Fruit fly (Drosophila melanogaster): ENCODE results near the gene CG3473.

CG3473 gene

dm6 chr2L:14546629-14547366 is 16.7 kb downstream of the CG3473 start (continued):
- TF ChIP-seq CG34224 (GFP tag; IDR thresholded peaks at IDR 0.05; ENCODE audit: partially characterized antibody) = no peak
- TF ChIP-seq CG15514 (GFP tag; optimal IDR thresholded peaks at IDR 0.05) = peak; percentile 31
- TF ChIP-seq C15 (GFP tag; IDR thresholded peaks at IDR 0.05) = no peak
- TF ChIP-seq Ets65A (GFP tag) = peak; percentile 94
- peak; percentile 72 for TF ChIP-seq HHEX (GFP tag; optimal IDR thresholded peaks at IDR 0.05)
- peak; percentile 96 for TF ChIP-seq dmrt99B (tag; optimal IDR thresholded peaks at IDR 0.05)
- TF ChIP-seq Med (GFP tag) = peak; percentile 90
- TF ChIP-seq D19B (GFP tag; optimal IDR thresholded peaks at IDR 0.05) = no peak
- peak; percentile 92 for TF ChIP-seq Xrp1 (GFP tag; IDR thresholded peaks at IDR 0.05)
- peak; percentile 69 for TF ChIP-seq Side (GFP tag; optimal IDR thresholded peaks at IDR 0.05)
- no peak for TF ChIP-seq lov (optimal IDR thresholded peaks at IDR 0.05)
- peak; percentile 77; the same call in 1 of the 3 replicates for TF ChIP-seq lov (GFP tag; IDR thresholded peaks at IDR 0.05)
- TF ChIP-seq CG30403 (GFP tag; optimal IDR thresholded peaks at IDR 0.05) = peak; percentile 91
- TF ChIP-seq cato (GFP tag; optimal IDR thresholded peaks at IDR 0.05; ENCODE audit: borderline replicate concordance) = peak; percentile 84
- TF ChIP-seq CG17359 (tag; optimal IDR thresholded peaks at IDR 0.05) = peak; percentile 92
- peak; percentile 60 for TF ChIP-seq CG4617 (GFP tag; optimal IDR thresholded peaks at IDR 0.05; ENCODE audit: borderline replicate concordance)
- peak; percentile 81 for TF ChIP-seq CG10462 (GFP tag; optimal IDR thresholded peaks at IDR 0.05)
- TF ChIP-seq CG18764 (GFP tag; optimal IDR thresholded peaks at IDR 0.05) = peak; percentile 80
- TF ChIP-seq CG6791 (GFP tag; IDR thresholded peaks at IDR 0.05; ENCODE audit: partially characterized antibody) = no peak
- peak; percentile 46 for TF ChIP-seq Usf (GFP tag; optimal IDR thresholded peaks at IDR 0.05)
- peak; percentile 41 for TF ChIP-seq fd102C (GFP tag; optimal IDR thresholded peaks at IDR 0.05)
- peak; percentile 93 for TF ChIP-seq CG15601 (tag; optimal IDR thresholded peaks at IDR 0.05)
- TF ChIP-seq CG16813 (GFP tag; IDR thresholded peaks at IDR 0.05; ENCODE audit: partially characterized antibody) = no peak
- peak; percentile 62 for TF ChIP-seq en (GFP tag; optimal IDR thresholded peaks at IDR 0.05)
- peak; percentile 84 for TF ChIP-seq CG32772 (GFP tag; IDR thresholded peaks at IDR 0.05)
- TF ChIP-seq tx (GFP tag; optimal IDR thresholded peaks at IDR 0.05) = peak; percentile 67
- peak; percentile 69 for TF ChIP-seq Deaf1 (tag; optimal IDR thresholded peaks at IDR 0.05)
- peak; percentile 33 for TF ChIP-seq YL-1 (GFP tag; optimal IDR thresholded peaks at IDR 0.05)
- no peak for TF ChIP-seq Poxn (GFP tag; IDR thresholded peaks at IDR 0.05)
- TF ChIP-seq CG12744 (GFP tag; optimal IDR thresholded peaks at IDR 0.05) = peak; percentile 46
- peak; percentile 74 for TF ChIP-seq CrebB (tag; optimal IDR thresholded peaks at IDR 0.05)
- TF ChIP-seq CG7556 (GFP tag; optimal IDR thresholded peaks at IDR 0.05) = peak; percentile 94
- TF ChIP-seq CG13287 (GFP tag; IDR thresholded peaks at IDR 0.05; ENCODE audit: partially characterized antibody) = no peak
- peak; percentile 77 for TF ChIP-seq lab (GFP tag; optimal IDR thresholded peaks at IDR 0.05)
- no peak for TF ChIP-seq vnd (GFP tag; IDR thresholded peaks at IDR 0.05; ENCODE audit: partially characterized antibody)
- TF ChIP-seq bsh (GFP tag; optimal IDR thresholded peaks at IDR 0.05) = peak; percentile 50 to 97
- no peak for TF ChIP-seq CG3995 (GFP tag; optimal IDR thresholded peaks at IDR 0.05)
- TF ChIP-seq emc (GFP tag; optimal IDR thresholded peaks at IDR 0.05) = no peak
- peak; percentile 95 for TF ChIP-seq nau (GFP tag; optimal IDR thresholded peaks at IDR 0.05)
- TF ChIP-seq Taf1 (GFP tag; IDR thresholded peaks at IDR 0.05) = no peak
- TF ChIP-seq CG31224 (GFP tag; IDR thresholded peaks at IDR 0.05) = no peak
- TF ChIP-seq gem (tag; optimal IDR thresholded peaks at IDR 0.05) = peak; percentile 97
- peak in 1 of 3 experiments; percentile 96 for TF ChIP-seq lola (GFP tag; optimal IDR thresholded peaks at IDR 0.05)
- peak; percentile 97 for TF ChIP-seq CG10979 (tag; optimal IDR thresholded peaks at IDR 0.05)
- no peak for TF ChIP-seq pita (GFP tag; optimal IDR thresholded peaks at IDR 0.05)
- TF ChIP-seq aop (GFP tag; IDR thresholded peaks at IDR 0.05) = 0 out of 2 replicates have a peak, but pooled peaks have one; percentile 56
- peak; percentile 84 for TF ChIP-seq peb (GFP tag; IDR thresholded peaks at IDR 0.05)
- peak; percentile 90 for TF ChIP-seq zf30C (GFP tag; optimal IDR thresholded peaks at IDR 0.05)

Data from whole organism, embryonic.